Worm (Caenorhabditis elegans): Measurements from ENCODE around the gene C17C3.24.

ce11 chrII:5555522-5555921 is 13.9 kb upstream of the C17C3.24 start:
- TF ChIP-seq elt-3 (tag; optimal IDR thresholded peaks at IDR 0.05) (no peak), zag-1 (tag; optimal IDR thresholded peaks at IDR 0.05) (no peak), unc-39 (tag; optimal IDR thresholded peaks at IDR 0.05) (no peak), nhr-10 (tag; optimal IDR thresholded peaks at IDR 0.05) (no peak), aly-2 (tag; optimal IDR thresholded peaks at IDR 0.05) (no peak), ztf-4 (tag; optimal IDR thresholded peaks at IDR 0.05) (no peak), ama-1 (optimal IDR thresholded peaks at IDR 0.05) (no peak), nhr-237 (tag; optimal IDR thresholded peaks at IDR 0.05) (no peak)

All from whole organism, L2 larva.